Fruit fly (Drosophila melanogaster) whole organism, embryonic: ENCODE data around the gene mus302.
A peak's percentile ranks its signal among the peaks of the same experiment; 100 is the strongest.

Experiments used
- ATbp ChIP-seq: fragments of 200-800 bp; sonication (Bioruptor generic); optimal IDR thresholded peaks from 2 replicates; lab custom pipeline; 2017; ENCODE audit warnings: missing biosample characterization, mild to moderate bottlenecking, missing genetic modification characterization, missing genetic modification reagents
- CG10274 ChIP-seq: fragments of 200-800 bp; sonication (Bioruptor generic); optimal IDR thresholded peaks from 3 replicates; lab custom pipeline; 2017; ENCODE audit warnings: missing biosample characterization, mild to moderate bottlenecking, missing genetic modification characterization
- CG10321 ChIP-seq: fragments of 200-800 bp; sonication (Bioruptor generic); IDR thresholded peaks from 2 replicates; pipeline ENCODE4 v1.3.6; 2022; ENCODE audit warnings: missing biosample characterization, missing genetic modification characterization
- CG11247 ChIP-seq: fragments of 200-800 bp; sonication (Bioruptor generic); IDR thresholded peaks from 2 replicates; pipeline ENCODE4 v1.3.6; 2022; ENCODE audit warnings: missing biosample characterization, missing genetic modification characterization
- CG11723 ChIP-seq: fragments of 200-800 bp; sonication (Bioruptor generic); optimal IDR thresholded peaks from 2 replicates; lab custom pipeline; 2017; ENCODE audit warnings: missing biosample characterization, mild to moderate bottlenecking, missing genetic modification characterization
- CG13775 ChIP-seq: fragments of 200-800 bp; sonication (Bioruptor generic); optimal IDR thresholded peaks from 3 replicates; lab custom pipeline; 2017; ENCODE audit warnings: missing biosample characterization, mild to moderate bottlenecking, missing genetic modification characterization
- CG14965 ChIP-seq: fragments of 200-800 bp; sonication (Bioruptor generic); optimal IDR thresholded peaks from 2 replicates; lab custom pipeline; 2016; ENCODE audit warnings: missing biosample characterization, missing genetic modification characterization, borderline replicate concordance
- CG16815 ChIP-seq: fragments of 200-800 bp; sonication (Bioruptor generic); optimal IDR thresholded peaks from 3 replicates; lab custom pipeline; 2017; ENCODE audit warnings: missing biosample characterization, mild to moderate bottlenecking, missing genetic modification characterization
- CG17359 ChIP-seq: fragments of 200-800 bp; sonication (Bioruptor generic); optimal IDR thresholded peaks from 3 replicates; lab custom pipeline; 2018; ENCODE audit warnings: missing biosample characterization, mild to moderate bottlenecking, missing genetic modification characterization, moderate library complexity
- CG30020 ChIP-seq: fragments of 200-800 bp; optimal IDR thresholded peaks from 2 replicates; lab custom pipeline; 2019; ENCODE audit warnings: missing biosample characterization, mild to moderate bottlenecking, missing genetic modification characterization, moderate library complexity
- CG30431 ChIP-seq: fragments of 200-800 bp; sonication (Bioruptor generic); optimal IDR thresholded peaks from 2 replicates; lab custom pipeline; 2017; ENCODE audit warnings: missing biosample characterization, missing genetic modification characterization
- CG3281 ChIP-seq: fragments of 200-800 bp; sonication (Bioruptor generic); optimal IDR thresholded peaks from 3 replicates; lab custom pipeline; 2017; ENCODE audit warnings: missing biosample characterization, mild to moderate bottlenecking, missing genetic modification characterization
- CG33213 ChIP-seq: fragments of 200-800 bp; sonication (Bioruptor generic); optimal IDR thresholded peaks from 3 replicates; lab custom pipeline; 2016; ENCODE audit warnings: missing biosample characterization, missing genetic modification characterization
- CG3407 ChIP-seq: fragments of 200-800 bp; sonication (Bioruptor generic); optimal IDR thresholded peaks from 2 replicates; lab custom pipeline; 2018; ENCODE audit warnings: missing biosample characterization, mild to moderate bottlenecking, missing genetic modification characterization
- CG34224 ChIP-seq: fragments of 200-800 bp; sonication (Bioruptor generic); IDR thresholded peaks from 3 replicates; pipeline ENCODE4 v1.3.6; 2022; ENCODE audit warnings: missing biosample characterization, missing genetic modification characterization; ENCODE audit not compliant: partially characterized antibody
- CG42726 ChIP-seq: fragments of 200-800 bp; sonication (Bioruptor generic); IDR thresholded peaks from 2 replicates; pipeline ENCODE4 v1.3.6; 2022; ENCODE audit warnings: missing biosample characterization, missing genetic modification characterization; ENCODE audit not compliant: partially characterized antibody
- CG7271 ChIP-seq: fragments of 200-800 bp; sonication (Bioruptor generic); optimal IDR thresholded peaks from 2 replicates; lab custom pipeline; 2018; ENCODE audit warnings: missing biosample characterization, mild to moderate bottlenecking, missing genetic modification characterization, moderate library complexity
- CTCF ChIP-seq: fragments of 200-800 bp; sonication (Bioruptor generic); optimal IDR thresholded peaks from 2 replicates; lab custom pipeline; 2017; ENCODE audit warnings: missing biosample characterization, mild to moderate bottlenecking, missing genetic modification characterization, moderate library complexity
- Dad ChIP-seq: fragments of 200-800 bp; sonication (Bioruptor generic); optimal IDR thresholded peaks from 3 replicates; lab custom pipeline; 2016; ENCODE audit warnings: missing biosample characterization, missing genetic modification characterization
- Dfd ChIP-seq, 2 experiments: fragments of >200 bp; optimal IDR thresholded peaks; 2 replicates each; lab custom pipeline; 2017; ENCODE audit warnings: missing biosample characterization in 2 of 2, missing genetic modification characterization in 2 of 2
- E2f1 ChIP-seq: fragments of 200-800 bp; sonication (Bioruptor generic); IDR thresholded peaks from 2 replicates; pipeline ENCODE4 v1.3.6; 2022; ENCODE audit warnings: missing biosample characterization, missing genetic modification characterization
- Ets97D ChIP-seq: fragments of 200-800 bp; sonication (Bioruptor generic); optimal IDR thresholded peaks from 3 replicates; lab custom pipeline; 2016; ENCODE audit warnings: missing biosample characterization, missing genetic modification characterization
- HmgD ChIP-seq: fragments of 200-800 bp; sonication (Bioruptor generic); optimal IDR thresholded peaks from 3 replicates; lab custom pipeline; 2016; ENCODE audit warnings: missing biosample characterization, missing genetic modification characterization
- Myb ChIP-seq: fragments of 200-800 bp; sonication (Bioruptor generic); optimal IDR thresholded peaks from 2 replicates; lab custom pipeline; 2016; ENCODE audit warnings: missing biosample characterization, missing genetic modification characterization
- NC2β ChIP-seq: fragments of 200-800 bp; sonication (Bioruptor generic); optimal IDR thresholded peaks from 2 replicates; lab custom pipeline; 2016; ENCODE audit warnings: missing biosample characterization, missing genetic modification characterization
- Nf-YC ChIP-seq: fragments of 200-800 bp; optimal IDR thresholded peaks from 3 replicates; lab custom pipeline; 2019; ENCODE audit warnings: missing biosample characterization, mild to moderate bottlenecking, missing genetic modification characterization, moderate library complexity
- Sin3A ChIP-seq: fragments of >200 bp; optimal IDR thresholded peaks from 2 replicates; lab custom pipeline; 2018
- Sox102F ChIP-seq: fragments of 200-800 bp; sonication (Bioruptor generic); optimal IDR thresholded peaks from 2 replicates; lab custom pipeline; 2018; ENCODE audit warnings: missing biosample characterization, mild to moderate bottlenecking, missing genetic modification characterization, moderate library complexity
- Sry-β ChIP-seq: fragments of 200-800 bp; sonication (Bioruptor generic); optimal IDR thresholded peaks from 2 replicates; lab custom pipeline; 2018; ENCODE audit warnings: missing biosample characterization, mild to moderate bottlenecking, missing genetic modification characterization, moderate library complexity
- TFAM ChIP-seq: fragments of 200-800 bp; sonication (Bioruptor generic); optimal IDR thresholded peaks from 2 replicates; lab custom pipeline; 2017; ENCODE audit warnings: missing biosample characterization, missing genetic modification characterization, inconsistent platforms
- bcd ChIP-seq: fragments of 200-800 bp; sonication (Bioruptor generic); optimal IDR thresholded peaks from 2 replicates; lab custom pipeline; 2017; ENCODE audit warnings: missing biosample characterization, mild to moderate bottlenecking, missing genetic modification characterization
- bigmax ChIP-seq: fragments of 200-800 bp; sonication (Bioruptor generic); optimal IDR thresholded peaks from 2 replicates; lab custom pipeline; 2018; ENCODE audit warnings: missing biosample characterization, mild to moderate bottlenecking, missing genetic modification characterization
- dati ChIP-seq: fragments of 200-800 bp; sonication (Bioruptor generic); IDR thresholded peaks from 2 replicates; pipeline ENCODE4 v1.3.6; 2022; ENCODE audit warnings: missing biosample characterization, missing genetic modification characterization
- ems ChIP-seq: fragments of 200-800 bp; sonication (Bioruptor generic); optimal IDR thresholded peaks from 3 replicates; lab custom pipeline; 2016; ENCODE audit warnings: missing biosample characterization, missing genetic modification characterization
- inv ChIP-seq: fragments of 200-800 bp; sonication (Bioruptor generic); IDR thresholded peaks from 2 replicates; pipeline ENCODE4 v1.3.6; 2022; ENCODE audit warnings: missing biosample characterization, missing genetic modification characterization; ENCODE audit not compliant: partially characterized antibody
- jigr1 ChIP-seq: fragments of 200-800 bp; sonication (Bioruptor generic); IDR thresholded peaks from 3 replicates; pipeline ENCODE4 v1.3.6; 2022; ENCODE audit warnings: missing biosample characterization, missing genetic modification characterization
- jing ChIP-seq: fragments of 200-800 bp; sonication (Bioruptor generic); optimal IDR thresholded peaks from 2 replicates; lab custom pipeline; 2018; ENCODE audit warnings: missing biosample characterization, mild to moderate bottlenecking, missing genetic modification characterization
- lola ChIP-seq, 3 experiments: fragments of >200 bp in 2 of 3; fragments of 200-800 bp in 1 of 3; sonication (Bioruptor generic) in 1 of 3; optimal IDR thresholded peaks; 2 replicates each; lab custom pipeline; 2017 to 2019; ENCODE audit warnings: missing biosample characterization in 3 of 3, missing genetic modification characterization in 3 of 3, mild to moderate bottlenecking in 1 of 3, moderate library complexity in 1 of 3
- luna ChIP-seq: fragments of 200-800 bp; sonication (Bioruptor generic); optimal IDR thresholded peaks from 2 replicates; lab custom pipeline; 2016; ENCODE audit warnings: missing biosample characterization, missing genetic modification characterization
- nerfin-2 ChIP-seq: fragments of 200-800 bp; sonication (Bioruptor generic); IDR thresholded peaks from 2 replicates; pipeline ENCODE4 v1.3.6; 2022; ENCODE audit warnings: missing biosample characterization, missing genetic modification characterization; ENCODE audit not compliant: partially characterized antibody
- nmo ChIP-seq: fragments of 200-800 bp; sonication (Bioruptor generic); optimal IDR thresholded peaks from 2 replicates; lab custom pipeline; 2018; ENCODE audit warnings: missing biosample characterization, mild to moderate bottlenecking, missing genetic modification characterization, moderate library complexity
- nom ChIP-seq: fragments of 200-800 bp; sonication (Bioruptor generic); optimal IDR thresholded peaks from 2 replicates; lab custom pipeline; 2017; ENCODE audit warnings: missing biosample characterization, missing genetic modification characterization, mild to moderate bottlenecking, moderate library complexity, missing genetic modification reagents
- pzg ChIP-seq: fragments of 200-800 bp; sonication (Bioruptor generic); optimal IDR thresholded peaks from 3 replicates; lab custom pipeline; 2018; ENCODE audit warnings: missing biosample characterization, mild to moderate bottlenecking, missing genetic modification characterization, moderate library complexity
- ranshi ChIP-seq: fragments of 200-800 bp; sonication (Bioruptor generic); IDR thresholded peaks from 2 replicates; pipeline ENCODE4 v1.3.6; 2022; ENCODE audit warnings: missing biosample characterization, missing genetic modification characterization
- sim ChIP-seq: fragments of 200-800 bp; sonication (Bioruptor generic); IDR thresholded peaks from 2 replicates; pipeline ENCODE4 v1.3.6; 2022; ENCODE audit warnings: missing biosample characterization, missing genetic modification characterization
- sna ChIP-seq: fragments of 200-800 bp; sonication (Bioruptor generic); IDR thresholded peaks from 2 replicates; pipeline ENCODE4 v1.3.6; 2022; ENCODE audit warnings: missing biosample characterization, missing genetic modification characterization; ENCODE audit not compliant: partially characterized antibody
- tin ChIP-seq: fragments of 200-800 bp; sonication (Bioruptor generic); optimal IDR thresholded peaks from 3 replicates; lab custom pipeline; 2016; ENCODE audit warnings: missing biosample characterization, missing genetic modification characterization
- ttk ChIP-seq: fragments of 200-800 bp; sonication (Bioruptor generic); IDR thresholded peaks from 2 replicates; pipeline ENCODE4 v2.1.2; 2022; ENCODE audit warnings: missing biosample characterization, missing genetic modification characterization
- tx ChIP-seq: fragments of 200-800 bp; sonication (Bioruptor generic); optimal IDR thresholded peaks from 2 replicates; lab custom pipeline; 2016; ENCODE audit warnings: missing biosample characterization, missing genetic modification characterization
- wek ChIP-seq: fragments of 200-800 bp; sonication (Bioruptor generic); optimal IDR thresholded peaks from 3 replicates; lab custom pipeline; 2018; ENCODE audit warnings: missing biosample characterization, mild to moderate bottlenecking, missing genetic modification characterization, moderate library complexity
- z ChIP-seq: fragments of 200-800 bp; sonication (Bioruptor generic); IDR thresholded peaks from 3 replicates; pipeline ENCODE4 v1.3.6; 2022; ENCODE audit warnings: missing biosample characterization, missing genetic modification characterization
- zf30C ChIP-seq: fragments of 200-800 bp; sonication (Bioruptor generic); optimal IDR thresholded peaks from 3 replicates; lab custom pipeline; 2018; ENCODE audit warnings: missing biosample characterization, mild to moderate bottlenecking, missing genetic modification characterization

The mus302 gene

DNA sequence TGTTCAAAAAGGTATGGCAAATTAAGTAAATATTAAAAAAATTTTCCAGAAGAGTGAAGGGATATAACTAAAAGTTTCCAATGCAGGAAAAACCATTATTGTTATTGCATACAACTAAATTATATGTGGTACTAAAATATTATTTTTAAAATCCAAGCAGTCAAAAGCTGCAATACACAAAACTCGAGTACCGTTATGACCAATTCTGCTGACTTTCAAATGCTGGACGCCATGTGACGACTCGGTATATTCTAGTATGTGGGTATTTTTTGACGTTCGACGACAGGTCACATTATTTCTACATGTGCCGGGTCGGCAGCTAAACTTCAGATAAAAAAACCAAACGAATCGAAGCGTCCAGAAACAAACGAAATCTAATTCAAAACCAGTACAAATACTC is 28.6 kb upstream of the mus302 start (continued):
- TF ChIP-seq CG42726 (peak; percentile 66), sna (GFP tag; lab: Robert Waterston, UW) (no peak), ATbp (GFP tag; lab: Kevin White, UChicago) (no peak), Sox102F (GFP tag; lab: Kevin White, UChicago) (no peak), bcd (GFP tag; lab: Kevin White, UChicago) (no peak), luna (GFP tag; lab: Kevin White, UChicago) (no peak), ttk (GFP tag; lab: Robert Waterston, UW) (no peak), dati (no peak), CG11247 (GFP tag; lab: Robert Waterston, UW) (no peak), jing (GFP tag; lab: Kevin White, UChicago) (no peak), wek (GFP tag; lab: Kevin White, UChicago) (no peak), inv (GFP tag; lab: Robert Waterston, UW) (peak; percentile 26; the same call in 1 of the 2 replicates), CG11723 (GFP tag; lab: Kevin White, UChicago) (no peak), zf30C (no peak), ranshi (GFP tag; lab: Robert Waterston, UW) (no peak), Ets97D (GFP tag; lab: Kevin White, UChicago) (peak; percentile 89), Sin3A (lab: Kevin White, UChicago) (peak; percentile 21), lola (GFP tag; optimal IDR thresholded peaks at IDR 0.05; lab: Kevin White, UChicago) (peak in 1 of 3 experiments; percentile 3), CG16815 (GFP tag; lab: Kevin White, UChicago) (no peak), CG34224 (no peak), nerfin-2 (GFP tag; lab: Robert Waterston, UW) (0 out of 2 replicates have a peak, but pooled peaks have one; percentile 39), CG13775 (GFP tag; lab: Kevin White, UChicago) (peak; percentile 15), CG17359 (no peak), NC2β (GFP tag; lab: Kevin White, UChicago) (peak; percentile 27), CG33213 (GFP tag; lab: Kevin White, UChicago) (peak; percentile 86), jigr1 (GFP tag; lab: Robert Waterston, UW) (peak; percentile 64; the same call in 1 of the 3 replicates), CG10321 (GFP tag; lab: Robert Waterston, UW) (no peak), CG3407 (GFP tag; lab: Kevin White, UChicago) (no peak), CG7271 (tag; lab: Kevin White, UChicago) (no peak), Dfd (GFP tag; optimal IDR thresholded peaks at IDR 0.05; lab: Kevin White, UChicago) (no peak), ems (GFP tag; lab: Kevin White, UChicago) (no peak), Myb (GFP tag; lab: Kevin White, UChicago) (peak; percentile 96), Dad (GFP tag; lab: Kevin White, UChicago) (peak; percentile 4), CTCF (peak; percentile 49), nmo (GFP tag; lab: Kevin White, UChicago) (peak; percentile 70), CG14965 (GFP tag; lab: Kevin White, UChicago) (no peak), HmgD (peak; percentile 54), CG30431 (no peak), CG30020 (peak; percentile 24), E2f1 (GFP tag; lab: Robert Waterston, UW) (no peak), nom (no peak), pzg (GFP tag; lab: Kevin White, UChicago) (peak; percentile 93), TFAM (no peak), Nf-YC (tag; lab: Kevin White, UChicago) (peak; percentile 30), sim (GFP tag; lab: Robert Waterston, UW) (no peak), CG3281 (no peak), bigmax (no peak), tin (GFP tag; lab: Kevin White, UChicago) (no peak), CG10274 (GFP tag; lab: Kevin White, UChicago) (no peak), Sry-β (GFP tag; lab: Kevin White, UChicago) (no peak), z (GFP tag; lab: Robert Waterston, UW) (no peak), tx (GFP tag; lab: Kevin White, UChicago) (no peak)
